Worm (Caenorhabditis elegans) whole organism, L2 larva: ENCODE measurements around the gene usp-4.

Experiments used
- ama-1 ChIP-seq: fragments of 150-350 bp; optimal IDR thresholded peaks from 2 replicates; lab custom pipeline; 2018; ENCODE audit warnings: inconsistent platforms
- ztf-4 ChIP-seq: fragments of 150-350 bp; optimal IDR thresholded peaks from 2 replicates; lab custom pipeline; 2014; ENCODE audit warnings: missing biosample characterization, missing genetic modification characterization

DNA sequence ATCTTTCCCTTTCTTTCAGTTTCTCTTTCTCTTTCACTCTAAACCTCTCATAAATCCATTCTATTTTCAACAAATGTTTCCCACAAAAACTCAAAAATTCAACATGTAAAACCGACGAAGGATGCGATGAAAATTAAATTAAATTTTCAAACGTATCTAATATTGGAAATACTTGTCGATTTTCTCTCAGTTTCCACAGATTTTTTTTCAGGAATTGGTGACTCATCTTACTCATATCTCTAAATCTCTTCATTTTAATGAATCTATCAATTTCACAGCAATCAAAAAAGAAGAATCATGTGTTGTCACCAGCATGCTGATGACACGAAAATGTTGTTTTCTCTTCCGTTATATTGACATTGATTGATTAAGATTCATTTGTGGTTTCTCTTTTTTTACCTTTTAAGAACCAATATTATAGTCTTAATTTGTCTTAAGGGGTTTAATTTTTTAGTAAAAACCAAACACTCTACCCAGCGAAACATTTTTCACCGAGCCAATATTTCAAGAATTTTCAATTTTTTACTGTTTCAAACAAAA is 46.8 kb downstream of the usp-4 start:
- TF ChIP-seq ama-1 (no peak), ztf-4 (tag; lab: Kevin White, UChicago) (no peak)
